Worm (Caenorhabditis elegans) whole organism, young adult: ENCODE data around the gene T04C12.8.

ENCODE experiments used
- B0019.2 ChIP-seq: fragments of 200-800 bp; sonication (Bioruptor generic); conservative IDR thresholded peaks from 2 replicates; pipeline ENCODE4 v1.3.6; 2022; ENCODE audit warnings: missing genetic modification reagents, missing genetic modification characterization, missing compliant biosample characterization
- B0261.1 ChIP-seq: sonication (generic microtip); optimal IDR thresholded peaks from 2 replicates; lab custom pipeline; 2016; ENCODE audit warnings: mild to moderate bottlenecking, missing genetic modification characterization, moderate library complexity, missing compliant biosample characterization
- B0336.3 ChIP-seq: fragments of 200-800 bp; sonication (Bioruptor generic); IDR thresholded peaks from 2 replicates; pipeline ENCODE4 v1.3.6; 2022; ENCODE audit warnings: missing genetic modification characterization, missing compliant biosample characterization
- F10E7.11 ChIP-seq: sonication (generic microtip); optimal IDR thresholded peaks from 2 replicates; lab custom pipeline; 2017; ENCODE audit warnings: mild to moderate bottlenecking, missing genetic modification characterization, moderate library complexity, missing compliant biosample characterization
- F57A8.1 ChIP-seq: fragments of 200-800 bp; sonication (Bioruptor generic); optimal IDR thresholded peaks from 2 replicates; lab custom pipeline; 2018; ENCODE audit warnings: mild to moderate bottlenecking, missing genetic modification characterization, moderate library complexity, missing compliant biosample characterization
- K12H6.12 ChIP-seq: fragments of 200-800 bp; sonication (Bioruptor generic); optimal IDR thresholded peaks from 2 replicates; lab custom pipeline; 2018; ENCODE audit warnings: mild to moderate bottlenecking, missing genetic modification characterization, missing compliant biosample characterization
- Y53G8AR.9 ChIP-seq: fragments of 200-800 bp; sonication (Bioruptor generic); conservative IDR thresholded peaks from 2 replicates; pipeline ENCODE4 v1.3.6; 2022; ENCODE audit warnings: missing genetic modification reagents, missing genetic modification characterization, missing compliant biosample characterization
- Y56A3A.18 ChIP-seq: fragments of 200-800 bp; sonication (Bioruptor generic); IDR thresholded peaks from 2 replicates; pipeline ENCODE4 v1.3.6; 2022; ENCODE audit warnings: missing genetic modification reagents, missing genetic modification characterization, missing compliant biosample characterization
- Y67H2A.10 ChIP-seq: fragments of 200-800 bp; sonication (Bioruptor generic); conservative IDR thresholded peaks from 2 replicates; pipeline ENCODE4 v1.3.6; 2022; ENCODE audit warnings: missing genetic modification reagents, missing genetic modification characterization, missing compliant biosample characterization
- Y79H2A.3 ChIP-seq: fragments of 200-800 bp; sonication (Bioruptor generic); conservative IDR thresholded peaks from 2 replicates; pipeline ENCODE4 v1.3.6; 2022; ENCODE audit warnings: missing genetic modification reagents, missing genetic modification characterization, missing compliant biosample characterization
- ZK185.1 ChIP-seq: sonication (generic microtip); optimal IDR thresholded peaks from 2 replicates; lab custom pipeline; 2016; ENCODE audit warnings: mild to moderate bottlenecking, missing genetic modification characterization, missing compliant biosample characterization; ENCODE audit not compliant: poor library complexity, severe bottlenecking
- atf-7 ChIP-seq: sonication (generic microtip); optimal IDR thresholded peaks from 2 replicates; lab custom pipeline; 2017; ENCODE audit warnings: mild to moderate bottlenecking, missing genetic modification characterization, missing compliant biosample characterization
- athp-1 ChIP-seq: sonication (generic microtip); optimal IDR thresholded peaks from 2 replicates; lab custom pipeline; 2017; ENCODE audit warnings: mild to moderate bottlenecking, missing genetic modification characterization, missing compliant biosample characterization
- attf-6 ChIP-seq: fragments of 200-800 bp; sonication (Bioruptor generic); IDR thresholded peaks from 2 replicates; pipeline ENCODE4 v1.3.6; 2022; ENCODE audit warnings: missing genetic modification reagents, missing genetic modification characterization, missing compliant biosample characterization
- cebp-1 ChIP-seq, 2 experiments: fragments of 200-800 bp in 1 of 2; sonication (Bioruptor generic) in 1 of 2; sonication (generic microtip) in 1 of 2; IDR thresholded peaks in 1 of 2; optimal IDR thresholded peaks in 1 of 2; 2 replicates each; pipeline versions ENCODE4 v1.3.6 to Lab custom; 2017 to 2022; ENCODE audit warnings: missing compliant biosample characterization in 2 of 2, missing genetic modification characterization in 2 of 2, mild to moderate bottlenecking in 1 of 2, missing genetic modification reagents in 1 of 2, moderate library complexity in 1 of 2
- ceh-100 ChIP-seq: fragments of 200-800 bp; sonication (Bioruptor generic); IDR thresholded peaks from 2 replicates; pipeline ENCODE4 v1.3.6; 2022; ENCODE audit warnings: missing genetic modification reagents, missing genetic modification characterization, missing compliant biosample characterization
- ceh-40 ChIP-seq: fragments of 200-800 bp; sonication (Bioruptor generic); IDR thresholded peaks from 2 replicates; pipeline ENCODE4 v1.3.6; 2022; ENCODE audit warnings: missing genetic modification characterization, missing compliant biosample characterization
- efl-1 ChIP-seq: fragments of 150-350 bp; optimal IDR thresholded peaks from 2 replicates; lab custom pipeline; 2014; ENCODE audit warnings: missing biosample characterization, missing genetic modification reagents, missing genetic modification characterization
- egrh-3 ChIP-seq: fragments of 200-800 bp; sonication (Bioruptor generic); IDR thresholded peaks from 2 replicates; pipeline ENCODE4 v1.3.6; 2022; ENCODE audit warnings: missing genetic modification reagents, missing genetic modification characterization, missing compliant biosample characterization
- ekl-4 ChIP-seq: fragments of 200-800 bp; sonication (Bioruptor generic); IDR thresholded peaks from 2 replicates; pipeline ENCODE4 v1.3.6; 2022; ENCODE audit warnings: missing genetic modification reagents, missing genetic modification characterization, missing compliant biosample characterization
- hlh-26 ChIP-seq: fragments of 200-800 bp; sonication (Bioruptor generic); conservative IDR thresholded peaks from 2 replicates; pipeline ENCODE4 v1.3.6; 2022; ENCODE audit warnings: missing genetic modification reagents, missing genetic modification characterization, missing compliant biosample characterization
- hrde-1 ChIP-seq: sonication (generic microtip); optimal IDR thresholded peaks from 2 replicates; lab custom pipeline; 2016; ENCODE audit warnings: missing genetic modification characterization, mild to moderate bottlenecking, missing compliant biosample characterization, moderate library complexity, missing genotype, missing genetic modification reagents, borderline replicate concordance
- lag-1 ChIP-seq: fragments of 200-800 bp; sonication (Bioruptor generic); IDR thresholded peaks from 2 replicates; pipeline ENCODE4 v1.3.6; 2022; ENCODE audit warnings: missing genetic modification reagents, missing genetic modification characterization, missing compliant biosample characterization
- let-526 ChIP-seq: fragments of 200-800 bp; sonication (Bioruptor generic); IDR thresholded peaks from 2 replicates; pipeline ENCODE4 v1.3.6; 2022; ENCODE audit warnings: missing genetic modification reagents, missing genetic modification characterization, missing compliant biosample characterization
- lin-26 ChIP-seq: fragments of 200-800 bp; sonication (Bioruptor generic); IDR thresholded peaks from 2 replicates; pipeline ENCODE4 v1.3.6; 2022; ENCODE audit warnings: missing genetic modification reagents, missing genetic modification characterization, missing compliant biosample characterization
- lin-54 ChIP-seq: fragments of 200-800 bp; sonication (Bioruptor generic); optimal IDR thresholded peaks from 2 replicates; lab custom pipeline; 2018; ENCODE audit warnings: mild to moderate bottlenecking, missing genetic modification characterization, missing compliant biosample characterization
- madf-8 ChIP-seq: fragments of 200-800 bp; sonication (Bioruptor generic); conservative IDR thresholded peaks from 2 replicates; pipeline ENCODE4 v1.3.6; 2022; ENCODE audit warnings: missing genetic modification reagents, missing genetic modification characterization, missing compliant biosample characterization
- nfya-1 ChIP-seq: sonication (generic microtip); optimal IDR thresholded peaks from 2 replicates; lab custom pipeline; 2017; ENCODE audit warnings: antibody characterized with exemption, missing compliant biosample characterization, missing genetic modification characterization, borderline replicate concordance; ENCODE audit not compliant: insufficient read depth
- nfya-2 ChIP-seq: fragments of 200-800 bp; sonication (Bioruptor generic); IDR thresholded peaks from 2 replicates; pipeline ENCODE4 v1.3.6; 2022; ENCODE audit warnings: missing genetic modification reagents, missing genetic modification characterization, missing compliant biosample characterization
- nhr-80 ChIP-seq: sonication (generic microtip); optimal IDR thresholded peaks from 2 replicates; lab custom pipeline; 2016; ENCODE audit warnings: missing genetic modification characterization, missing compliant biosample characterization
- nhr-90 ChIP-seq: sonication (generic microtip); optimal IDR thresholded peaks from 2 replicates; lab custom pipeline; 2016; ENCODE audit warnings: missing genotype, mild to moderate bottlenecking, missing genetic modification characterization, missing compliant biosample characterization
- snpc-4 ChIP-seq, 5 experiments: fragments of 150-350 bp in 1 of 5; sonication (generic microtip) in 4 of 5; optimal IDR thresholded peaks; 2 replicates each; lab custom pipeline; 2014 to 2018; ENCODE audit warnings: missing genetic modification characterization in 5 of 5, missing biosample characterization in 3 of 5, antibody characterized with exemption in 2 of 5, mild to moderate bottlenecking in 2 of 5, missing compliant biosample characterization in 2 of 5, missing genotype in 2 of 5, moderate library complexity in 2 of 5, missing genetic modification reagents in 1 of 5
- somi-1 ChIP-seq: fragments of 200-800 bp; sonication (Bioruptor generic); optimal IDR thresholded peaks from 2 replicates; lab custom pipeline; 2018; ENCODE audit warnings: mild to moderate bottlenecking, missing genetic modification characterization, missing compliant biosample characterization
- unc-130 ChIP-seq: sonication (generic microtip); optimal IDR thresholded peaks from 2 replicates; lab custom pipeline; 2016; ENCODE audit warnings: missing genetic modification reagents, missing genetic modification characterization, missing compliant biosample characterization
- xnd-1 ChIP-seq: sonication (generic microtip); optimal IDR thresholded peaks from 2 replicates; lab custom pipeline; 2016; ENCODE audit warnings: missing genotype, missing genetic modification reagents, missing genetic modification characterization, missing compliant biosample characterization
- ztf-25 ChIP-seq: fragments of 200-800 bp; sonication (Bioruptor generic); IDR thresholded peaks from 2 replicates; pipeline ENCODE4 v1.3.6; 2022; ENCODE audit warnings: missing genetic modification reagents, missing genetic modification characterization, missing compliant biosample characterization
- ztf-26 ChIP-seq: sonication (generic microtip); optimal IDR thresholded peaks from 2 replicates; lab custom pipeline; 2017; ENCODE audit warnings: missing genetic modification characterization, missing compliant biosample characterization
- ztf-28 ChIP-seq: fragments of 200-800 bp; sonication (Bioruptor generic); IDR thresholded peaks from 2 replicates; pipeline ENCODE4 v1.3.6; 2022; ENCODE audit warnings: missing genetic modification reagents, missing genetic modification characterization, missing compliant biosample characterization

T04C12.8 gene

ce11 chrV:11073354-11073753 lies 4.2 kb upstream of the T04C12.8 start:
- TF ChIP-seq hlh-26 (GFP tag; lab: Robert Waterston, UW) (no peak), lin-54 (GFP tag; lab: Kevin White, UChicago) (no peak), ztf-25 (GFP tag; lab: Robert Waterston, UW) (no peak), attf-6 (GFP tag; lab: Robert Waterston, UW) (no peak)

DNA sequence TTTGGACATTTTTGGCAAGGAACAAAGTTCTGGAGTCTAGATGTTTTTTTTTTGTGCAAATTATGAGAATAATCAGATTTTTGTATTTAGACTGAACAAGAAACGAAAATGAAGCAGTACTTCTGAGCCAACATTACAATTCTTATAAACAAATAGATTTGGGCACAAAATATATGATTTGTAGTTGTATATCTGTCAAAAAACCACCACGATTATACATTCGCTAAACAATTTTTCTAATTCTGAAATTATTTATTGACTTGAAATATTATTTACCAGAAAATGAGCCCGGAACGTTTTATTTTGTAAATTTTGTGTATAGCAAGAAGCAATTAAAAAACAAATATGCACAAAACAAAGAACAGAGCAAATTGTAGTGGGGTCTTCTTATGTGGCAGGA lies 2.3 kb upstream of the T04C12.8 start:
- TF ChIP-seq Y56A3A.18 (GFP tag; lab: Robert Waterston, UW): no peak
- TF ChIP-seq ztf-28 (GFP tag; lab: Robert Waterston, UW): no peak
- no peak for TF ChIP-seq unc-130 (GFP tag; lab: Kevin White, UChicago)
- TF ChIP-seq cebp-1 (GFP tag; IDR thresholded peaks at IDR 0.05; lab: Robert Waterston, UW): no peak
- TF ChIP-seq cebp-1 (tag; optimal IDR thresholded peaks at IDR 0.05; lab: Kevin White, UChicago): no peak
- no peak for TF ChIP-seq B0019.2 (GFP tag; lab: Robert Waterston, UW)
- peak; percentile 45; the same call in 1 of the 2 replicates for TF ChIP-seq ekl-4 (GFP tag; lab: Robert Waterston, UW)
- no peak for TF ChIP-seq atf-7 (tag; lab: Kevin White, UChicago)
- TF ChIP-seq ztf-26: no peak
- no peak for TF ChIP-seq F10E7.11
- TF ChIP-seq ceh-40 (GFP tag; lab: Robert Waterston, UW): no peak
- no peak for TF ChIP-seq F57A8.1
- 0 out of 2 replicates have a peak, but pooled peaks have one; percentile 22 for TF ChIP-seq Y53G8AR.9 (GFP tag; lab: Robert Waterston, UW)
- no peak for TF ChIP-seq ZK185.1 (tag; lab: Kevin White, UChicago)
- no peak for TF ChIP-seq nfya-1 (tag; lab: Kevin White, UChicago)
- TF ChIP-seq let-526: no peak

DNA sequence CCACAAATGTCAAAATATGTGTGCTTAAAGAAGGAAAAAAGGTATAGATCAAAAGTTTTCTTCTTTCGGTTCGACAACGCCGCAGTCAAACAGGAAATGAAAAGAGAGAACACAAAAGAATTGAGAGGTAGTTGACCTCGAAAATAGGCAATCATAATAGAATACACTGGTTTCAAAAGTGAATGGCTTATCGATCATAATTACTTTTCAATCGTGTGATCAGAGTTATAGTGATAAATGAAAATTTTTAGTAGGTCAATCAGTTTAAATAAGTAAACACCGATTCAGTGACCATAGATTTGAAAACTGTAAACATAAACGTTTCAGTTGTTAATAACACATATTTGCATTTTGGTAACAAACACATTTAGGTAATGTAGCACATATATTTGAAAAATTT lies 1.2 kb upstream of the T04C12.8 start:
- TF ChIP-seq Y67H2A.10 (GFP tag; lab: Robert Waterston, UW) (no peak), nhr-80 (tag; lab: Kevin White, UChicago) (peak; percentile 77)

DNA sequence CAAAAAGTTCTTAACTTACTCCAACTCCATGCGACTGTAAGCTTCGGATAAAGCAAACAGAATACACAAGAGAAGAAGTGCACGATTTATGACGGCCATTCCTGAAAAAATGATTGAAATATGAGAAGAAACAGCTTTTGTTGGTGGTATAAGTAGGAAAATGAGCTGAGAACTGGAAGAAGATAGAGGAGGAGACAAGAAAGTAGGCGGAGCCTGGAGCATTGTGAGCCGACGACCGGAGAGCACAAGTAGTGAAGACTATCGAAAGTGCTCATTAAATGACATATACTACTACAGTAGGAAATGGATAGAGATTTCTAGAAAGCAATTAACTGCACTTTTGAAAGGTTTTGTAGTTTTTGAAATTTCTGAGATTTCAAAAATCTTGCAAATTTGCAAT lies 3.6 kb downstream of the T04C12.8 start, which contains the start of gene nlp-80:
nlp-80 (minus strand) TSS at position 101 of the 400 bp plus-strand sequence.
- TF ChIP-seq nhr-90 (no peak), lin-54 (GFP tag; lab: Kevin White, UChicago) (no peak), xnd-1 (tag; lab: Kevin White, UChicago) (no peak), B0261.1 (tag; lab: Kevin White, UChicago) (no peak), madf-8 (GFP tag; lab: Robert Waterston, UW) (no peak), snpc-4 (GFP tag; optimal IDR thresholded peaks at IDR 0.05; lab: Kevin White, UChicago) (no peak), snpc-4 (tag; optimal IDR thresholded peaks at IDR 0.05; lab: Kevin White, UChicago) (no peak), nfya-2 (GFP tag; lab: Robert Waterston, UW) (no peak), lag-1 (GFP tag; lab: Robert Waterston, UW) (no peak)

DNA sequence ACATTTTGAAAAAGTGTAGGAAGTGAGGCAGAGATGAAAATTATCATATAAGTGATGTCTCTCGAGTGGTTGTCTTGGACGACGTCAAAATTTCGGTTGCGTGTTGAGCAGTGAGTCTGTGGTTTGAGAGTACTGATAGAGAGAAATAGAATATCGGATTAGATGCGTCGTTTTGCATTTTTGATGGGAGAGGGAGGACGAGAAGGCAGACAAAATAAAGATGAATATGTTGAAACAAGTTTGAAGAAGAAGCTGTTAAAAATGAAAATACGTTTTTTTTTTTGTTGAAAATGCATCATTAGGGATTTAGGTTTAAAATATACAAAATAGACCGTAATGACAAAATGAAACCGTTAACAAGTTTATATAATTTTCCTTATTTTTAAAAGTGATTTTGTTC lies 6.0 kb downstream of the T04C12.8 start, which contains the start of gene T04C12.9:
T04C12.9 (minus strand) TSS at position 101 of the 400 bp plus-strand sequence.
- TF ChIP-seq somi-1 (no peak), madf-8 (GFP tag; lab: Robert Waterston, UW) (no peak), let-526 (no peak), Y79H2A.3 (GFP tag; lab: Robert Waterston, UW) (no peak), hrde-1 (tag; lab: Kevin White, UChicago) (no peak), F10E7.11 (no peak), nhr-90 (no peak), ceh-100 (no peak), egrh-3 (GFP tag; lab: Robert Waterston, UW) (no peak), B0336.3 (GFP tag; lab: Robert Waterston, UW) (no peak), K12H6.12 (no peak), athp-1 (no peak), efl-1 (GFP tag; lab: Kevin White, UChicago) (no peak), lin-26 (no peak)
